Worm (Caenorhabditis elegans): ENCODE results near the gene K09A9.8.

DNA sequence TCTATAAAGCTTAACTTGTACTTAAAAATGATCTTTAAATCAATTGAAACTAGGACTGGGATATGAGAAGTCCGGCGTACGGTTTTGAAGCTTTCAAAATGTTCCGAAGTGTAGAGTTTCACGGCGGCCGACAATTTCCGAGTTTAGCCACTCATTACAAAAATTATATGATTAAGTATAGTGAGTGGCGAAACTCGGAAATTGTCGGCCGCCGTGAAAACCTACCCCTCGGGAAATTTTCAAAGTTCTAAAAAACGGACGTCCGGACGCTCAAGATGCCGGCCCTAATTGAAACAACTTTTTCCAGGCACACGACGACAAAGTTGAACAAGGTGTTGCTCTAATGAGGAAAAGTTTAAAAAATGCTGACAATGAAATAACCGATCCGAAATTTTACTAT lies 11.8 kb downstream of the K09A9.8 start:
- TF ChIP-seq sea-2 (GFP tag; IDR thresholded peaks at IDR 0.05): no peak
- no peak for TF ChIP-seq ztf-25 (GFP tag; IDR thresholded peaks at IDR 0.05)
- TF ChIP-seq hrde-1 (tag; optimal IDR thresholded peaks at IDR 0.05; ENCODE audit: borderline replicate concordance): no peak
- no peak for TF ChIP-seq lin-35 (GFP tag; optimal IDR thresholded peaks at IDR 0.05)
- TF ChIP-seq ztf-28 (GFP tag; IDR thresholded peaks at IDR 0.05): no peak
- no peak for TF ChIP-seq K12H6.12 (tag; optimal IDR thresholded peaks at IDR 0.05)
- TF ChIP-seq ztf-22 (GFP tag; optimal IDR thresholded peaks at IDR 0.05): no peak
- TF ChIP-seq athp-1 (tag; optimal IDR thresholded peaks at IDR 0.05): no peak
- TF ChIP-seq ceh-91 (GFP tag; IDR thresholded peaks at IDR 0.05): no peak
